Worm (Caenorhabditis elegans): ENCODE results near the gene F54D5.23.

- no peak for TF ChIP-seq sea-1 (GFP tag; conservative IDR thresholded peaks at IDR 0.05)
- TF ChIP-seq ama-1 (optimal IDR thresholded peaks at IDR 0.05), result no peak
- no peak for TF ChIP-seq hmbx-1 (tag; optimal IDR thresholded peaks at IDR 0.05)
- TF ChIP-seq flt-1 (GFP tag; IDR thresholded peaks at IDR 0.05), result no peak
Observed at ce11 chrII:11602387-11602960, 33.4 kb upstream of the F54D5.23 start.
